Worm (Caenorhabditis elegans): ENCODE measurements around the gene metr-1.

- TF ChIP-seq nhr-90 (tag; optimal IDR thresholded peaks at IDR 0.05; ENCODE audit: poor library complexity) = no peak
- TF ChIP-seq C16A3.4 (tag; optimal IDR thresholded peaks at IDR 0.05) = no peak
- TF ChIP-seq ama-1 (optimal IDR thresholded peaks at IDR 0.05) = no peak
- TF ChIP-seq lin-39 (tag; optimal IDR thresholded peaks at IDR 0.05) = no peak
- no peak for TF ChIP-seq grh-1 (GFP tag; IDR thresholded peaks at IDR 0.05)
- no peak for TF ChIP-seq mdl-1 (tag; optimal IDR thresholded peaks at IDR 0.05)
- no peak for TF ChIP-seq ceh-90 (tag; optimal IDR thresholded peaks at IDR 0.05)
- no peak for TF ChIP-seq nhr-237 (tag; optimal IDR thresholded peaks at IDR 0.05)
These were observed 7.8 kb downstream of the metr-1 start for ce11 chrII:10933948-10934722.

Measured in whole organism, L1 larva.